Fruit fly (Drosophila melanogaster) whole organism, pupa: ENCODE results near the gene CG9312.

ENCODE experiments used
- CG10348 ChIP-seq: fragments of 200-800 bp; sonication (Bioruptor generic); IDR thresholded peaks from 2 replicates; pipeline ENCODE4 v1.3.6; 2022; ENCODE audit warnings: missing biosample characterization, missing genetic modification characterization
- CG12605 ChIP-seq: fragments of 200-800 bp; sonication (Bioruptor generic); IDR thresholded peaks from 2 replicates; pipeline ENCODE4 v1.3.6; 2022; ENCODE audit warnings: missing biosample characterization, missing genetic modification characterization
- CG13204 ChIP-seq: fragments of 200-800 bp; sonication (Bioruptor generic); optimal IDR thresholded peaks from 2 replicates; lab custom pipeline; 2018; ENCODE audit warnings: missing biosample characterization, mild to moderate bottlenecking, missing genetic modification characterization, moderate library complexity
- CG15710 ChIP-seq: fragments of 200-800 bp; sonication (Bioruptor generic); optimal IDR thresholded peaks from 2 replicates; lab custom pipeline; 2018; ENCODE audit warnings: missing biosample characterization, mild to moderate bottlenecking, missing genetic modification characterization, moderate library complexity
- CG17806 ChIP-seq: fragments of 200-800 bp; sonication (Bioruptor generic); optimal IDR thresholded peaks from 2 replicates; lab custom pipeline; 2018; ENCODE audit warnings: missing biosample characterization, mild to moderate bottlenecking, missing genetic modification characterization, moderate library complexity
- CG34367 ChIP-seq: fragments of 200-800 bp; sonication (Bioruptor generic); optimal IDR thresholded peaks from 2 replicates; lab custom pipeline; 2018; ENCODE audit warnings: missing biosample characterization, mild to moderate bottlenecking, missing genetic modification characterization
- CG8159 ChIP-seq: fragments of 200-800 bp; sonication (Bioruptor generic); optimal IDR thresholded peaks from 3 replicates; lab custom pipeline; 2018; ENCODE audit warnings: missing biosample characterization, mild to moderate bottlenecking, missing genetic modification characterization, moderate library complexity
- CG8301 ChIP-seq: fragments of 200-800 bp; sonication (Bioruptor generic); optimal IDR thresholded peaks from 2 replicates; lab custom pipeline; 2018; ENCODE audit warnings: missing biosample characterization, mild to moderate bottlenecking, missing genetic modification characterization
- CG9948 ChIP-seq: fragments of 200-800 bp; sonication (Bioruptor generic); optimal IDR thresholded peaks from 2 replicates; lab custom pipeline; 2018; ENCODE audit warnings: missing biosample characterization, mild to moderate bottlenecking, missing genetic modification characterization, moderate library complexity
- Pif1B ChIP-seq: fragments of 200-800 bp; sonication (Bioruptor generic); optimal IDR thresholded peaks from 3 replicates; lab custom pipeline; 2016; ENCODE audit warnings: missing biosample characterization, missing genetic modification characterization
- rn ChIP-seq: fragments of 200-800 bp; sonication (Bioruptor generic); IDR thresholded peaks from 2 replicates; pipeline ENCODE4 v1.3.6; 2022; ENCODE audit warnings: missing biosample characterization, missing genetic modification characterization

DNA sequence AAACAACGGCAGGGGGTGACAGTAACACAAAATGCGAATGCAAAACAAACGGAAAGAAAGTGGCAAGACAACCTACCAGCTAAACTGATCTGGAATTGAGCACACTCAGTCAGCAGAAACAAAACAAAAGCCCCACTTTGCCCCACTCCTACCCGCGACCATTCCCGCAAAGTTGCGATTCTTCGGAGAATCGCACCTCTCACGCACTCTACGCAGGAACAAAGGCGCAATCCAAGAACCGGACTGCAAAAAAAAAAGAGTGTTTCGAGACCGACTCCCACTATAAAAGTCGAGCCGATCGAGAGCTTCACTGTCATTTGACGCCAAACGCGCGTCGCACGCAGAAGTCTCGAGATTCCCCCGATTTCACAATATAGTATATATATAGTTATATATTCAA, 1.7 kb downstream of the CG9312 start, which contains the start of gene Cht5:
- no peak for TF ChIP-seq CG13204
- TF ChIP-seq CG9948: no peak
- TF ChIP-seq CG34367 (tag; lab: Kevin White, UChicago): no peak
- TF ChIP-seq CG8301 (tag; lab: Kevin White, UChicago): no peak
- TF ChIP-seq Pif1B (GFP tag; lab: Kevin White, UChicago): no peak
- no peak for TF ChIP-seq CG10348
- TF ChIP-seq CG8159 (tag; lab: Kevin White, UChicago): no peak
- no peak for TF ChIP-seq CG17806 (tag; lab: Kevin White, UChicago)
- TF ChIP-seq rn: no peak
- TF ChIP-seq CG12605 (GFP tag; lab: Robert Waterston, UW): no peak
- no peak for TF ChIP-seq CG15710 (tag; lab: Kevin White, UChicago)
